Fruit fly (Drosophila melanogaster) whole organism, adult: ENCODE measurements around the gene CG8086.
A peak's percentile ranks its signal among the peaks of the same experiment; 100 is the strongest.

Experiments
- Crg-1 ChIP-seq: fragments of 200-800 bp; sonication (Bioruptor generic); optimal IDR thresholded peaks from 2 replicates; lab custom pipeline; 2016; ENCODE audit warnings: missing biosample characterization, missing genetic modification characterization
- cic ChIP-seq: fragments of 200-800 bp; sonication (Bioruptor generic); optimal IDR thresholded peaks from 2 replicates; lab custom pipeline; 2017; ENCODE audit warnings: missing biosample characterization, mild to moderate bottlenecking, missing genetic modification characterization, moderate library complexity
- pad ChIP-seq: fragments of 200-800 bp; sonication (Bioruptor generic); optimal IDR thresholded peaks from 3 replicates; lab custom pipeline; 2017; ENCODE audit warnings: missing biosample characterization, missing genetic modification characterization, mild to moderate bottlenecking, moderate library complexity, missing genetic modification reagents

DNA sequence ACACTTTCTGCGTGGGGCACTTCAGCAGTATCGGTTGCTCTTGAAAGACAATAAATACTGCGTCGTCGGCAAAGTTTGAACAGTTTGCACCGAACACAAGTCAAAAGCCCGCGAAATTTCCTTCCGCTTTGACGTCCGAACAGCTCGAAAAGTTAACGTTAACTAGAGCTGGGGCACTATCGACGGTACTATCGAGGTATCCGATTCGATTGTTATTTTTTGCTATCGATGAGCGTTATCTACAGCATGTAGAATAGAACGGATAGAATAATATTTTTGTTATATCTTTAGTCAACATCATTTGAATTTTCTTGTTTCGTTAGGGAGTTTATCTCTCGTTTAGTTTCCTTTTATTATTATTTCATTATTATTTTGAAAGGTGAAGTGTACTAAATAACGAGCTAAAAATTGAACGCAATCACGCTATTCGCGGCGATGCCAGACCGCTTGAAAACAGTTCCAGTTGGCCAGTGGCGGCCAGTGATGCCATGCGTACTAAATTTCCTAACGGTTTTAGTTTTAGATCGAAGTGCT lies 17.5 kb downstream of the CG8086 start, which contains the start of gene Pvr:
- no peak for TF ChIP-seq Crg-1 (GFP tag; lab: Kevin White, UChicago)
- peak; percentile 4 for TF ChIP-seq cic (GFP tag; lab: Kevin White, UChicago)
- TF ChIP-seq pad = no peak
